Fruit fly (Drosophila melanogaster): ENCODE data around the gene PKD.

- peak; percentile 42 for TF ChIP-seq gl (tag; optimal IDR thresholded peaks at IDR 0.05)
- peak; percentile 84 for TF ChIP-seq EcR (GFP tag; optimal IDR thresholded peaks at IDR 0.05)
- peak; percentile 8 for TF ChIP-seq CG34367 (tag; optimal IDR thresholded peaks at IDR 0.05)
- peak; percentile 85 for TF ChIP-seq CG13204 (GFP tag; optimal IDR thresholded peaks at IDR 0.05)
- peak; percentile 70; the same call in 2 of the 3 replicates for TF ChIP-seq fd96Ca (GFP tag; IDR thresholded peaks at IDR 0.05)
- no peak for TF ChIP-seq Pif1B (GFP tag; optimal IDR thresholded peaks at IDR 0.05)
- TF ChIP-seq CG8301 (tag; optimal IDR thresholded peaks at IDR 0.05) = peak; percentile 13
- TF ChIP-seq CG8159 (tag; optimal IDR thresholded peaks at IDR 0.05) = peak; percentile 74
- TF ChIP-seq CG4496 (GFP tag; IDR thresholded peaks at IDR 0.05) = peak; percentile 76
- TF ChIP-seq rn (GFP tag; IDR thresholded peaks at IDR 0.05) = no peak
These were observed 2.8 kb downstream of the PKD start for dm6 chr3R:18311368-18311919.

All from whole organism, pupa.